Fruit fly (Drosophila melanogaster) whole organism, embryonic: ENCODE data around the gene kud.

Experiments used
- ATbp ChIP-seq: fragments of 200-800 bp; sonication (Bioruptor generic); optimal IDR thresholded peaks from 2 replicates; lab custom pipeline; 2017; ENCODE audit warnings: missing biosample characterization, mild to moderate bottlenecking, missing genetic modification characterization, missing genetic modification reagents
- BtbVII ChIP-seq: fragments of 200-800 bp; sonication (Bioruptor generic); optimal IDR thresholded peaks from 3 replicates; lab custom pipeline; 2017; ENCODE audit warnings: missing biosample characterization, mild to moderate bottlenecking, missing genetic modification characterization
- CG10267 ChIP-seq: fragments of 200-800 bp; sonication (Bioruptor generic); optimal IDR thresholded peaks from 2 replicates; lab custom pipeline; 2018; ENCODE audit warnings: missing biosample characterization, mild to moderate bottlenecking, missing genetic modification characterization, moderate library complexity
- CG10565 ChIP-seq: fragments of 200-800 bp; sonication (Bioruptor generic); optimal IDR thresholded peaks from 3 replicates; lab custom pipeline; 2016; ENCODE audit warnings: missing biosample characterization, mild to moderate bottlenecking, missing genetic modification characterization
- CG12659 ChIP-seq: fragments of 200-800 bp; sonication (Bioruptor generic); optimal IDR thresholded peaks from 3 replicates; lab custom pipeline; 2017; ENCODE audit warnings: mild to moderate bottlenecking, missing biosample characterization, missing genetic modification reagents, missing genetic modification characterization
- CG14710 ChIP-seq: fragments of 200-800 bp; sonication (Bioruptor generic); optimal IDR thresholded peaks from 3 replicates; lab custom pipeline; 2019; ENCODE audit warnings: missing biosample characterization, mild to moderate bottlenecking, missing genetic modification characterization, moderate library complexity
- CG1647 ChIP-seq: fragments of 200-800 bp; sonication (Bioruptor generic); optimal IDR thresholded peaks from 3 replicates; lab custom pipeline; 2016; ENCODE audit warnings: missing biosample characterization, missing genetic modification characterization
- CG16813 ChIP-seq: fragments of 200-800 bp; sonication (Bioruptor generic); IDR thresholded peaks from 3 replicates; pipeline ENCODE4 v1.3.6; 2022; ENCODE audit warnings: missing biosample characterization, missing genetic modification characterization; ENCODE audit not compliant: partially characterized antibody
- CG18262 ChIP-seq: fragments of 200-800 bp; optimal IDR thresholded peaks from 3 replicates; lab custom pipeline; 2019; ENCODE audit warnings: missing biosample characterization, mild to moderate bottlenecking, missing genetic modification characterization, moderate library complexity
- CG2202 ChIP-seq: fragments of 200-800 bp; sonication (Bioruptor generic); optimal IDR thresholded peaks from 2 replicates; lab custom pipeline; 2018; ENCODE audit warnings: missing biosample characterization, mild to moderate bottlenecking, missing genetic modification characterization
- CG34376 ChIP-seq: fragments of 200-800 bp; sonication (Bioruptor generic); optimal IDR thresholded peaks from 2 replicates; lab custom pipeline; 2018; ENCODE audit warnings: missing biosample characterization, mild to moderate bottlenecking, missing genetic modification characterization
- CG3726 ChIP-seq: fragments of 200-800 bp; sonication (Bioruptor generic); IDR thresholded peaks from 3 replicates; pipeline ENCODE4, ENCODE4 v1.3.6; 2022; ENCODE audit warnings: missing biosample characterization, missing genetic modification characterization
- CG42726 ChIP-seq: fragments of 200-800 bp; sonication (Bioruptor generic); IDR thresholded peaks from 2 replicates; pipeline ENCODE4 v1.3.6; 2022; ENCODE audit warnings: missing biosample characterization, missing genetic modification characterization; ENCODE audit not compliant: partially characterized antibody
- CG4730 ChIP-seq: fragments of 200-800 bp; sonication (Bioruptor generic); IDR thresholded peaks from 2 replicates; pipeline ENCODE4 v1.3.6; 2022; ENCODE audit warnings: missing biosample characterization, missing genetic modification characterization
- CG4820 ChIP-seq: fragments of 200-800 bp; sonication (Bioruptor generic); optimal IDR thresholded peaks from 3 replicates; lab custom pipeline; 2016; ENCODE audit warnings: missing biosample characterization, missing genetic modification characterization
- CG5953 ChIP-seq: fragments of 200-800 bp; sonication (Bioruptor generic); IDR thresholded peaks from 2 replicates; pipeline ENCODE4 v1.3.6; 2022; ENCODE audit warnings: missing biosample characterization, missing genetic modification characterization
- CG7556 ChIP-seq: fragments of 200-800 bp; sonication (Bioruptor generic); optimal IDR thresholded peaks from 2 replicates; lab custom pipeline; 2017; ENCODE audit warnings: missing biosample characterization, mild to moderate bottlenecking, missing genetic modification characterization
- CG7928 ChIP-seq: fragments of 200-800 bp; sonication (Bioruptor generic); optimal IDR thresholded peaks from 2 replicates; lab custom pipeline; 2017; ENCODE audit warnings: missing biosample characterization, mild to moderate bottlenecking, missing genetic modification characterization
- CG8359 ChIP-seq: fragments of 200-800 bp; sonication (Bioruptor generic); optimal IDR thresholded peaks from 2 replicates; lab custom pipeline; 2017; ENCODE audit warnings: missing biosample characterization, mild to moderate bottlenecking, missing genetic modification characterization, borderline replicate concordance
- E2f2 ChIP-seq: fragments of 200-800 bp; sonication (Bioruptor generic); IDR thresholded peaks from 2 replicates; pipeline ENCODE4 v1.3.6; 2022; ENCODE audit warnings: missing biosample characterization, missing genetic modification characterization
- Ets65A ChIP-seq: fragments of 200-800 bp; sonication (Bioruptor generic); peaks from one replicate; lab custom pipeline; 2016; ENCODE audit warnings: missing biosample characterization, missing genetic modification characterization
- Fer2 ChIP-seq: fragments of 200-800 bp; sonication (Bioruptor generic); optimal IDR thresholded peaks from 2 replicates; lab custom pipeline; 2018; ENCODE audit warnings: missing biosample characterization, mild to moderate bottlenecking, missing genetic modification characterization, moderate library complexity
- Fer3 ChIP-seq: fragments of 200-800 bp; sonication (Bioruptor generic); optimal IDR thresholded peaks from 2 replicates; lab custom pipeline; 2018; ENCODE audit warnings: missing biosample characterization, mild to moderate bottlenecking, missing genetic modification characterization, moderate library complexity
- HHEX ChIP-seq: fragments of 200-800 bp; sonication (Bioruptor generic); optimal IDR thresholded peaks from 3 replicates; lab custom pipeline; 2017; ENCODE audit warnings: missing biosample characterization, mild to moderate bottlenecking, missing genetic modification characterization, missing genetic modification reagents
- HmgZ ChIP-seq: fragments of 200-800 bp; sonication (Bioruptor generic); optimal IDR thresholded peaks from 2 replicates; lab custom pipeline; 2018; ENCODE audit warnings: missing biosample characterization, mild to moderate bottlenecking, missing genetic modification characterization
- Kr ChIP-seq: fragments of 200-800 bp; sonication (Bioruptor generic); optimal IDR thresholded peaks from 2 replicates; lab custom pipeline; 2017; ENCODE audit warnings: missing biosample characterization, mild to moderate bottlenecking, missing genetic modification characterization
- NC2α ChIP-seq: fragments of 200-800 bp; sonication (Bioruptor generic); optimal IDR thresholded peaks from 2 replicates; lab custom pipeline; 2016; ENCODE audit warnings: missing biosample characterization, missing genetic modification characterization
- NFAT ChIP-seq: fragments of 200-800 bp; sonication (Bioruptor generic); IDR thresholded peaks from 2 replicates; pipeline ENCODE4 v1.3.6; 2022; ENCODE audit warnings: missing biosample characterization, missing genetic modification characterization
- Nf-YA ChIP-seq: fragments of 200-800 bp; sonication (Bioruptor generic); IDR thresholded peaks from 2 replicates; pipeline ENCODE4 v1.3.6; 2022; ENCODE audit warnings: missing biosample characterization, missing genetic modification characterization
- Rfx ChIP-seq: fragments of 200-800 bp; sonication (Bioruptor generic); IDR thresholded peaks from 2 replicates; pipeline ENCODE4 v1.3.6; 2022; ENCODE audit warnings: missing biosample characterization, missing genetic modification characterization
- aop ChIP-seq: fragments of 200-800 bp; sonication (Bioruptor generic); IDR thresholded peaks from 2 replicates; pipeline ENCODE4 v1.3.6; 2022; ENCODE audit warnings: missing biosample characterization, missing genetic modification characterization
- chm ChIP-seq: fragments of 200-800 bp; sonication (Bioruptor generic); IDR thresholded peaks from 2 replicates; pipeline ENCODE4 v1.3.6; 2022; ENCODE audit warnings: missing biosample characterization, missing genetic modification characterization
- dan ChIP-seq: fragments of 200-800 bp; sonication (Bioruptor generic); IDR thresholded peaks from 2 replicates; pipeline ENCODE4 v1.3.6; 2022; ENCODE audit warnings: missing biosample characterization, missing genetic modification characterization
- emc ChIP-seq: fragments of 200-800 bp; sonication (Bioruptor generic); optimal IDR thresholded peaks from 2 replicates; lab custom pipeline; 2016; ENCODE audit warnings: missing biosample characterization, missing genetic modification characterization
- ems ChIP-seq: fragments of 200-800 bp; sonication (Bioruptor generic); optimal IDR thresholded peaks from 3 replicates; lab custom pipeline; 2016; ENCODE audit warnings: missing biosample characterization, missing genetic modification characterization
- grau ChIP-seq: fragments of 200-800 bp; optimal IDR thresholded peaks from 3 replicates; lab custom pipeline; 2019; ENCODE audit warnings: missing biosample characterization, mild to moderate bottlenecking, missing genetic modification characterization, moderate library complexity
- grn ChIP-seq: fragments of 200-800 bp; sonication (Bioruptor generic); optimal IDR thresholded peaks from 3 replicates; lab custom pipeline; 2017; ENCODE audit warnings: missing biosample characterization, missing genetic modification characterization
- hth ChIP-seq: fragments of >200 bp; optimal IDR thresholded peaks from 2 replicates; lab custom pipeline; 2017; ENCODE audit warnings: inconsistent platforms
- ind ChIP-seq: fragments of 200-800 bp; sonication (Bioruptor generic); optimal IDR thresholded peaks from 3 replicates; lab custom pipeline; 2016; ENCODE audit warnings: missing biosample characterization, missing genetic modification characterization
- jing ChIP-seq: fragments of 200-800 bp; sonication (Bioruptor generic); optimal IDR thresholded peaks from 2 replicates; lab custom pipeline; 2018; ENCODE audit warnings: missing biosample characterization, mild to moderate bottlenecking, missing genetic modification characterization
- kni ChIP-seq: fragments of 200-800 bp; sonication (Bioruptor generic); optimal IDR thresholded peaks from 3 replicates; lab custom pipeline; 2017; ENCODE audit warnings: mild to moderate bottlenecking, missing biosample characterization, missing genetic modification reagents, missing genetic modification characterization
- nerfin-2 ChIP-seq: fragments of 200-800 bp; sonication (Bioruptor generic); IDR thresholded peaks from 2 replicates; pipeline ENCODE4 v1.3.6; 2022; ENCODE audit warnings: missing biosample characterization, missing genetic modification characterization; ENCODE audit not compliant: partially characterized antibody
- odd ChIP-seq: fragments of 200-800 bp; sonication (Bioruptor generic); optimal IDR thresholded peaks from 2 replicates; lab custom pipeline; 2017; ENCODE audit warnings: missing biosample characterization, mild to moderate bottlenecking, missing genetic modification characterization
- peb ChIP-seq: fragments of 200-800 bp; sonication (Bioruptor generic); IDR thresholded peaks from 2 replicates; pipeline ENCODE4 v1.3.6; 2022; ENCODE audit warnings: missing biosample characterization, missing genetic modification characterization
- pita ChIP-seq: fragments of 200-800 bp; sonication (Bioruptor generic); optimal IDR thresholded peaks from 2 replicates; lab custom pipeline; 2017; ENCODE audit warnings: missing biosample characterization, mild to moderate bottlenecking, missing genetic modification characterization
- sc ChIP-seq, 3 experiments: fragments of >200 bp in 2 of 3; fragments of 200-800 bp in 1 of 3; sonication (Bioruptor generic) in 1 of 3; optimal IDR thresholded peaks; 2 replicates in 2 of 3; 3 replicates in 1 of 3; lab custom pipeline; 2017; ENCODE audit warnings: mild to moderate bottlenecking in 1 of 3, missing biosample characterization in 1 of 3, missing genetic modification characterization in 1 of 3, missing genetic modification reagents in 1 of 3
- slbo ChIP-seq: fragments of 200-800 bp; sonication (Bioruptor generic); IDR thresholded peaks from 2 replicates; pipeline ENCODE4 v1.3.6; 2022; ENCODE audit warnings: missing biosample characterization, missing genetic modification characterization
- slp2 ChIP-seq: fragments of 200-800 bp; sonication (Bioruptor generic); optimal IDR thresholded peaks from 2 replicates; lab custom pipeline; 2016; ENCODE audit warnings: missing biosample characterization, missing genetic modification characterization
- sqz ChIP-seq: fragments of 200-800 bp; sonication (Bioruptor generic); optimal IDR thresholded peaks from 3 replicates; lab custom pipeline; 2018; ENCODE audit warnings: missing biosample characterization, mild to moderate bottlenecking, missing genetic modification characterization
- unc-4 ChIP-seq: fragments of 200-800 bp; sonication (Bioruptor generic); IDR thresholded peaks from 2 replicates; pipeline ENCODE4 v1.3.6; 2022; ENCODE audit warnings: missing biosample characterization, missing genetic modification characterization; ENCODE audit not compliant: partially characterized antibody
- zfh1 ChIP-seq: fragments of 200-800 bp; sonication (Bioruptor generic); IDR thresholded peaks from 3 replicates; pipeline ENCODE4 v1.3.6; 2022; ENCODE audit warnings: missing biosample characterization, missing genetic modification characterization

The kud gene

DNA sequence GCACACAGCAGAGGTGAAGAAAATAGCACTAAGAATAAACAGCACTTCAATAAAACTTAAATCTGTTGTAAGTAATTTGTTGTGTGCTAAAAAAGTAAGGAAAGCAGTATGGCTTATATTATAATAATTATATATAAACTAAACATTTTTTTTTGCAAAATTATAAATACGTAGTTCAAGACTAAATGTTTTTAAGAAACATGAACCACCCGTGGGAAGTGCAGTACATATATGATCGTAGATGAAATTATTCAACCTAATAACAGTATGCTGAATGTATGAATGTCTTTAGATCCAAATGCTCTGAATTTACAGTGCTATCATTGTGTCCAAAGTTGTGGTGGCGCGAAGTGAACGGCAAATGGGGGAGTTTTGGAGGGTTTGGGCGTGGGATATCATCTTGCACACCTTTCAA lies 25.9 kb upstream of the kud start (continued):
- peak; percentile 63 for TF ChIP-seq CG18262 (tag; lab: Kevin White, UChicago)
- no peak for TF ChIP-seq CG3726 (GFP tag; lab: Robert Waterston, UW)
- TF ChIP-seq aop (GFP tag; lab: Robert Waterston, UW): no peak
- TF ChIP-seq zfh1 (GFP tag; lab: Robert Waterston, UW): no peak
- TF ChIP-seq Nf-YA (GFP tag; lab: Robert Waterston, UW): no peak
- no peak for TF ChIP-seq chm
- no peak for TF ChIP-seq CG42726 (GFP tag; lab: Robert Waterston, UW)
- peak; percentile 43 for TF ChIP-seq CG10267 (tag; lab: Kevin White, UChicago)
- TF ChIP-seq emc (GFP tag; lab: Kevin White, UChicago): no peak
- no peak for TF ChIP-seq CG8359
- TF ChIP-seq CG14710: peak; percentile 16
- no peak for TF ChIP-seq sc (optimal IDR thresholded peaks at IDR 0.05; lab: Kevin White, UChicago)
- TF ChIP-seq sc (GFP tag; optimal IDR thresholded peaks at IDR 0.05; lab: Kevin White, UChicago): no peak
- no peak for TF ChIP-seq hth (lab: Kevin White, UChicago)
- TF ChIP-seq ind: peak; percentile 12
- no peak for TF ChIP-seq HmgZ
- TF ChIP-seq grau (tag; lab: Kevin White, UChicago): peak; percentile 49
- TF ChIP-seq slp2 (GFP tag; lab: Kevin White, UChicago): no peak
- TF ChIP-seq HHEX (GFP tag; lab: Kevin White, UChicago): peak; percentile 56
- no peak for TF ChIP-seq jing (GFP tag; lab: Kevin White, UChicago)
- TF ChIP-seq CG7928: no peak
- TF ChIP-seq peb (GFP tag; lab: Robert Waterston, UW): no peak
- no peak for TF ChIP-seq Fer3
- TF ChIP-seq NC2α (GFP tag; lab: Kevin White, UChicago): no peak
- TF ChIP-seq kni (GFP tag; lab: Kevin White, UChicago): no peak
- TF ChIP-seq ems (GFP tag; lab: Kevin White, UChicago): no peak
- TF ChIP-seq CG7556 (GFP tag; lab: Kevin White, UChicago): peak; percentile 75
- TF ChIP-seq E2f2 (GFP tag; lab: Robert Waterston, UW): no peak
- TF ChIP-seq CG5953 (GFP tag; lab: Robert Waterston, UW): no peak
- no peak for TF ChIP-seq Kr
- TF ChIP-seq Ets65A: peak; percentile 75
- TF ChIP-seq unc-4: no peak
- no peak for TF ChIP-seq CG4730 (GFP tag; lab: Robert Waterston, UW)
- no peak for TF ChIP-seq Fer2 (tag; lab: Kevin White, UChicago)
- peak; percentile 42 for TF ChIP-seq ATbp (GFP tag; lab: Kevin White, UChicago)
- no peak for TF ChIP-seq CG10565 (GFP tag; lab: Kevin White, UChicago)
- no peak for TF ChIP-seq CG16813
- TF ChIP-seq nerfin-2: no peak
- TF ChIP-seq grn (GFP tag; lab: Kevin White, UChicago): no peak
- no peak for TF ChIP-seq NFAT (GFP tag; lab: Robert Waterston, UW)
- TF ChIP-seq CG12659 (GFP tag; lab: Kevin White, UChicago): peak; percentile 9
- no peak for TF ChIP-seq odd (GFP tag; lab: Kevin White, UChicago)
- no peak for TF ChIP-seq CG1647 (GFP tag; lab: Kevin White, UChicago)
- no peak for TF ChIP-seq dan
- TF ChIP-seq sqz (GFP tag; lab: Kevin White, UChicago): no peak
- TF ChIP-seq CG34376 (GFP tag; lab: Kevin White, UChicago): no peak
- peak; percentile 31 for TF ChIP-seq BtbVII (GFP tag; lab: Kevin White, UChicago)
- TF ChIP-seq Rfx: 0 out of 2 replicates have a peak, but pooled peaks have one; percentile 8
- no peak for TF ChIP-seq slbo
- TF ChIP-seq CG4820: no peak
- no peak for TF ChIP-seq pita
- TF ChIP-seq CG2202 (tag; lab: Kevin White, UChicago): no peak
